Fruit fly (Drosophila melanogaster) whole organism, pupa: Measurements from ENCODE around the gene CG45067.

Source experiments
- CG10348 ChIP-seq: fragments of 200-800 bp; sonication (Bioruptor generic); IDR thresholded peaks from 2 replicates; pipeline ENCODE4 v1.3.6; 2022; ENCODE audit warnings: missing biosample characterization, missing genetic modification characterization
- CG12605 ChIP-seq: fragments of 200-800 bp; sonication (Bioruptor generic); IDR thresholded peaks from 2 replicates; pipeline ENCODE4 v1.3.6; 2022; ENCODE audit warnings: missing biosample characterization, missing genetic modification characterization
- CG13204 ChIP-seq: fragments of 200-800 bp; sonication (Bioruptor generic); optimal IDR thresholded peaks from 2 replicates; lab custom pipeline; 2018; ENCODE audit warnings: missing biosample characterization, mild to moderate bottlenecking, missing genetic modification characterization, moderate library complexity
- CG14655 ChIP-seq: fragments of 200-800 bp; sonication (Bioruptor generic); optimal IDR thresholded peaks from 3 replicates; lab custom pipeline; 2017; ENCODE audit warnings: mild to moderate bottlenecking, missing biosample characterization, missing genetic modification reagents, missing genetic modification characterization
- CG15710 ChIP-seq: fragments of 200-800 bp; sonication (Bioruptor generic); optimal IDR thresholded peaks from 2 replicates; lab custom pipeline; 2018; ENCODE audit warnings: missing biosample characterization, mild to moderate bottlenecking, missing genetic modification characterization, moderate library complexity
- CG17806 ChIP-seq: fragments of 200-800 bp; sonication (Bioruptor generic); optimal IDR thresholded peaks from 2 replicates; lab custom pipeline; 2018; ENCODE audit warnings: missing biosample characterization, mild to moderate bottlenecking, missing genetic modification characterization, moderate library complexity
- CG32121 ChIP-seq: fragments of 200-800 bp; sonication (Bioruptor generic); IDR thresholded peaks from 2 replicates; pipeline ENCODE4 v1.3.6; 2022; ENCODE audit warnings: missing biosample characterization, missing genetic modification characterization
- CG34367 ChIP-seq: fragments of 200-800 bp; sonication (Bioruptor generic); optimal IDR thresholded peaks from 2 replicates; lab custom pipeline; 2018; ENCODE audit warnings: missing biosample characterization, mild to moderate bottlenecking, missing genetic modification characterization
- CG4496 ChIP-seq: fragments of 200-800 bp; sonication (Bioruptor generic); IDR thresholded peaks from 3 replicates; pipeline ENCODE4 v1.3.6; 2022; ENCODE audit warnings: missing biosample characterization, missing genetic modification characterization
- CG8159 ChIP-seq: fragments of 200-800 bp; sonication (Bioruptor generic); optimal IDR thresholded peaks from 3 replicates; lab custom pipeline; 2018; ENCODE audit warnings: missing biosample characterization, mild to moderate bottlenecking, missing genetic modification characterization, moderate library complexity
- CG8301 ChIP-seq: fragments of 200-800 bp; sonication (Bioruptor generic); optimal IDR thresholded peaks from 2 replicates; lab custom pipeline; 2018; ENCODE audit warnings: missing biosample characterization, mild to moderate bottlenecking, missing genetic modification characterization
- CG9948 ChIP-seq: fragments of 200-800 bp; sonication (Bioruptor generic); optimal IDR thresholded peaks from 2 replicates; lab custom pipeline; 2018; ENCODE audit warnings: missing biosample characterization, mild to moderate bottlenecking, missing genetic modification characterization, moderate library complexity
- D1 ChIP-seq: fragments of 200-800 bp; sonication (Bioruptor generic); optimal IDR thresholded peaks from 2 replicates; lab custom pipeline; 2018; ENCODE audit warnings: missing biosample characterization, mild to moderate bottlenecking, missing genetic modification characterization, moderate library complexity
- EcR ChIP-seq: fragments of 200-800 bp; sonication (Bioruptor generic); optimal IDR thresholded peaks from 3 replicates; lab custom pipeline; 2019; ENCODE audit warnings: missing biosample characterization, missing genetic modification characterization, mild to moderate bottlenecking, moderate library complexity, missing genetic modification reagents
- Ets98B ChIP-seq: fragments of 200-800 bp; sonication (Bioruptor generic); IDR thresholded peaks from 2 replicates; pipeline ENCODE4 v1.3.6; 2022; ENCODE audit warnings: missing biosample characterization, missing genetic modification characterization
- Pif1A ChIP-seq: fragments of 200-800 bp; sonication (Bioruptor generic); optimal IDR thresholded peaks from 3 replicates; lab custom pipeline; 2016; ENCODE audit warnings: missing biosample characterization, missing genetic modification characterization
- Pif1B ChIP-seq: fragments of 200-800 bp; sonication (Bioruptor generic); optimal IDR thresholded peaks from 3 replicates; lab custom pipeline; 2016; ENCODE audit warnings: missing biosample characterization, missing genetic modification characterization
- Snoo ChIP-seq: fragments of 200-800 bp; sonication (Bioruptor generic); optimal IDR thresholded peaks from 3 replicates; lab custom pipeline; 2017; ENCODE audit warnings: missing biosample characterization, mild to moderate bottlenecking, missing genetic modification characterization, inconsistent platforms
- fd96Ca ChIP-seq: fragments of 200-800 bp; sonication (Bioruptor generic); IDR thresholded peaks from 3 replicates; pipeline ENCODE4 v1.3.6; 2022; ENCODE audit warnings: missing biosample characterization, missing genetic modification characterization
- gl ChIP-seq: fragments of 200-800 bp; sonication (Bioruptor generic); optimal IDR thresholded peaks from 2 replicates; lab custom pipeline; 2018; ENCODE audit warnings: missing biosample characterization, mild to moderate bottlenecking, missing genetic modification characterization
- rn ChIP-seq: fragments of 200-800 bp; sonication (Bioruptor generic); IDR thresholded peaks from 2 replicates; pipeline ENCODE4 v1.3.6; 2022; ENCODE audit warnings: missing biosample characterization, missing genetic modification characterization

The CG45067 gene

DNA sequence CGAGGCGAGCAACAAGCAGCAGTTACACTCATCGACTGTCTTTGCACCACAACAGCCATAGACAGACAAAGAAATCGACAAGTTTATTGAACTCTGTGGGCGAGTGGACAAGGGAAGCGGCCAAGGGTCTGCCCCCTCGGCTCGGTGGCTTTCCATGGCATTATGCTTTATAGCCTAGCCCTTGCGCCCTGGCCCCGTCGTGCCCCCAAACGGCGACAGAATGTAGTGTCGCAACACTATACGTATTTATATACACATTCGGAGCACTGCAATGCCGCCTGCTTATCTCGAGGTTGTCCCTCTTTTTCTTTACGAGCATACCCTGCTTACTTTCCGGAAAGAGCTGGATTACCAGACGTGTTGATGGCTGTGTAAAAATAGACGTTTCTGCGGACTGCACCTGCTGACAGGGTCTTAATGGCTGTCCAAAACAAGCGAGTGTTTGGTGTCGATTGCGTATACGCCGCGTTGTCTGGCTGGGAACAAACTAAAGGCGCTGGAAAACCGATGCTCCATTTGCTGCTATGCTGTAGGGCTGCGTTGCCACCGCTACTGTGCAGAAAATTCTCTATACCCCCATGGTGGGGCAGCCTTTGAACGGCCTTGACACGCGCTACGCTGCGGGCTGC lies 8.5 kb upstream of the CG45067 start:
- TF ChIP-seq EcR (GFP tag; lab: Kevin White, UChicago) (peak; percentile 97), CG15710 (tag; lab: Kevin White, UChicago) (no peak), CG32121 (GFP tag; lab: Robert Waterston, UW) (peak; percentile 31; the same call in 1 of the 2 replicates), CG4496 (peak; percentile 17; the same call in 1 of the 3 replicates)

DNA sequence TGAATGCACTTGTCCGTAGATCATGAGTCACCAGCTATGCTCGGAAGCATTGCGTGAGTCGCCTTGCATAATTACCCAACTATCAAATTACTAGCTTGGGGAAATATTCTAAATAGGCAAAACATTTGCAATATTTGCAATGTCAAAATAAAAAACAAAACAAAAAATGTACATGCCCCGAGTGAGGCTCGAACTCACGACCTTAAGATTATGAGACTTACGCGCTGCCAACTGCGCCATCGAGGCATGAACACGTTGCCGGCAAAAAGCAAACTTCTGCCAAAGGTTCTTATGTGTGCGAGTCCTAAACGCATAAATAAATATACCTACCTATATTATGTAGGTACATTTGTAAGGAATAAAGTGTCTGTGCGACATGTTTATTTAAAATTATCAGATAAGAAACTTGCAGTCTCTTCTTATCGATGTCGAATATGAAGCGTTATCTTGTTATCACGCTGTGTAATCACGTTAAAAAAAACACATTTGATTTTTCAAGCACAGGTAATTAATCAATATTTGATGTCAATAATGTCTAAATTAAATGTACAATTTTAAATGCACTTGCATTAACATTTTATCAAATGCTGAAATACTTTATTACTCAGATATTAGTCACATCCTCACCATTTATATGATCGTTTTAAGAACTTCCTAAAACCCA lies 7.6 kb upstream of the CG45067 start:
- TF ChIP-seq gl (tag; lab: Kevin White, UChicago) (no peak), EcR (GFP tag; lab: Kevin White, UChicago) (peak; percentile 17), Ets98B (GFP tag; lab: Robert Waterston, UW) (no peak), CG32121 (GFP tag; lab: Robert Waterston, UW) (no peak), CG34367 (tag; lab: Kevin White, UChicago) (no peak), CG14655 (GFP tag; lab: Kevin White, UChicago) (no peak)

DNA sequence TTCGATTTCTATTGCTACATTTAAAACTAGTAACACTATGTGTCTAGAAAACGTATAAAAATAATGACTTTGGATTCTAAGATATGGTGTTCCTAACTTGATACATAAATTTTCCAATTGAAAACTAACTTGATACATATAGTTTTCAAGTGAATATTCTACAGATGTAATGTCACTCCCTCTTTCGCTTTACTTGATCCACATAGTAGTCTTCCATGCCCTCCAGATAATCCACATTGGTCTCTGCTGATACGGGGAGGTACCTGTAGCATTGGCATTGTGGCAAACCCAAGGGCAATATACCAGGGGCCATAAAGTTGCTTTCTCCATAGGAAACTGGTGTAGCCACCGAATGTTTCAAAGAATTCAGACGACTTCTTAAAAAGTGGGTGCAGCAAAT lies 3.1 kb downstream of the CG45067 start, which contains the start of gene CG45066:
Gene CG45066 (minus strand): TSS at position 101 of the 400 bp plus-strand sequence.
- no peak for TF ChIP-seq Snoo
- no peak for TF ChIP-seq Pif1B
- no peak for TF ChIP-seq CG13204
- no peak for TF ChIP-seq Ets98B (GFP tag; lab: Robert Waterston, UW)
- no peak for TF ChIP-seq Pif1A (GFP tag; lab: Kevin White, UChicago)
- TF ChIP-seq CG9948 (tag; lab: Kevin White, UChicago) = no peak
- TF ChIP-seq, all 21 proteins: peak for 0

DNA sequence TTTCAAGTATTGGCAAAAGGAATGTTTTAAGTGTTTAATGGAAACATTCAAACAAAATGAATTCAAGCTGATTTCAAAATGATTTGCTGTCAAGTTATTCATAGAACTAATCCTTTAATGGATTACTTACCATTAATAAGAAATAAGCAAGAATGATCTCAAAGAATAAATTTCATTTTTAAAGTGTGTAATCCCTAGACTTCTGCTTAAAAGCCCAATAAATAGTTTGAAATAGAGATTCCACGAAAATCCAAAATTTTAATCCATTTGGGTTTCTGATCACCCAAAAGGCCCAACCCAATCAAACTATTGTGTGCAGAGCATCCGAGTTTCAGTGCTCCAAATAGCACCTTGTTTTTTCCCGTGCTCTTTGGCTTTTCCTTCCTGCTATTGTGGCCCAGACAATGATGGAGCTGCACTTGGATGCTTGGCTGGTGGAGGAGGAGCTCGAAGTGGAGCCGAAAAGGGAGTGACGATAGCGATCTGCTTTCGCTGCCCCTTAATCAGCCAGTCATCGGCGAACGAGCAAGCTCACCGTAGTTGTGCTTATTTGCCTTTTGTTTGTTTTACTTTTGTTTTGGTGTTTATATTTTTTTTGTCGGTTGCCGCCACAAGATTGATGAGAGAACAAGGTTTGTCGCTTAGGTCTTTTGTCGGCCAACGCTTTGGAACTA lies 4.7 kb downstream of the CG45067 start:
- TF ChIP-seq Pif1A (GFP tag; lab: Kevin White, UChicago) (no peak), CG15710 (tag; lab: Kevin White, UChicago) (peak; percentile 51), Pif1B (peak; percentile 24), D1 (tag; lab: Kevin White, UChicago) (no peak), CG13204 (peak; percentile 33), EcR (GFP tag; lab: Kevin White, UChicago) (peak; percentile 43), CG9948 (tag; lab: Kevin White, UChicago) (peak; percentile 12)

- TF ChIP-seq CG10348 (GFP tag; lab: Robert Waterston, UW) = no peak
- TF ChIP-seq Snoo = no peak
- TF ChIP-seq EcR (GFP tag; lab: Kevin White, UChicago) = peak; percentile 46
These were observed 5.3 kb downstream of the CG45067 start for dm6 chr3L:3108964-3109363.

DNA sequence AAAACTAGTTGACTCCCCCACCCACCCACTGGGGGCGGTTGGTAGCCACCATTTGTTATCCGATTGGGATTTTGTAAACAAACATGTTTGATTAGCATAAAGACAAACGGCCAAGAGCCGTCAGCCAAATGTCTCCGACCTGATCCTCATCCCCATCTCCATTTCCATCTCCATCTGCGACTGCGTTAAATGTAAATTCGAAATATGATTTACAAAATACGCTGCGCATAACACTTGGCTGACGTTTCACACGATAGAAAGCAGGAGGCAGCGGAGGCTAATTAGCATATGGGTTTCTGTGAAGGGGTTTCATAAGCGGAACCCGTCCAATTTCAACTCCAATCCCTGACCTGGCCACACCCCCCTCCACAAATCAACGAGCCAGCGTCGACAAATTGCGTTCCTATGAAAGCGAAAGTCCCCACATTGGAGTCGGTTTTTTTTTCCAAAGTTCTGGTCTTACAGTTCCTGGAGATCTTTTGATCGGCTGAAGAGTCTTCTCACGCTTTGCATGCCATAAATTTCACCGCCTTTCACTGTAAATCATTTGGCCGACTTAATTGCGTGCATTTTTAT lies 6.1 kb downstream of the CG45067 start:
- 0 out of 3 replicates have a peak, but pooled peaks have one; percentile 12 for TF ChIP-seq CG4496
- no peak for TF ChIP-seq Ets98B (GFP tag; lab: Robert Waterston, UW)
- TF ChIP-seq CG32121 (GFP tag; lab: Robert Waterston, UW) = no peak

- peak; percentile 62 for TF ChIP-seq gl (tag; lab: Kevin White, UChicago)
- TF ChIP-seq EcR (GFP tag; lab: Kevin White, UChicago) = peak; percentile 32
- TF ChIP-seq Ets98B (GFP tag; lab: Robert Waterston, UW) = peak; percentile 89
- peak; percentile 88 for TF ChIP-seq CG14655 (GFP tag; lab: Kevin White, UChicago)
- peak; percentile 73 for TF ChIP-seq CG9948 (tag; lab: Kevin White, UChicago)
- TF ChIP-seq CG4496 = peak; percentile 90
- peak; percentile 87 for TF ChIP-seq CG34367 (tag; lab: Kevin White, UChicago)
- TF ChIP-seq D1 (tag; lab: Kevin White, UChicago) = no peak
- TF ChIP-seq CG13204 = peak; percentile 80
- peak; percentile 89 for TF ChIP-seq CG8159
- TF ChIP-seq CG15710 (tag; lab: Kevin White, UChicago) = peak; percentile 91
- peak; percentile 89 for TF ChIP-seq Pif1A (GFP tag; lab: Kevin White, UChicago)
- peak; percentile 71 for TF ChIP-seq CG12605
- TF ChIP-seq CG10348 (GFP tag; lab: Robert Waterston, UW) = peak; percentile 66
- TF ChIP-seq rn (GFP tag; lab: Robert Waterston, UW) = peak; percentile 78
- peak; percentile 77 for TF ChIP-seq Pif1B
- peak; percentile 81 for TF ChIP-seq CG8301 (tag; lab: Kevin White, UChicago)
- TF ChIP-seq CG17806 = peak; percentile 86
- TF ChIP-seq fd96Ca (GFP tag; lab: Robert Waterston, UW) = peak; percentile 92
- TF ChIP-seq Snoo = peak; percentile 64
- peak; percentile 95 for TF ChIP-seq CG32121 (GFP tag; lab: Robert Waterston, UW)
These were observed 7.1 kb downstream of the CG45067 start, which contains the start of gene Cht7 for dm6 chr3L:3106908-3107821. Cht7 (minus strand) TSS chr3L:3106958.
